Worm (Caenorhabditis elegans): Measurements from ENCODE around the gene tsp-4.
"Not testable (repeated sequence)": the region's sequence is repeated elsewhere in the genome, so short reads cannot be mapped to it uniquely, and the experiment has no call there.

tsp-4 gene

ce11 chrIV:12522521-12522920 is 2.5 kb upstream of the tsp-4 start, which contains the start of gene sru-13:
Gene sru-13, minus strand, starts transcription at chrIV:12522621.
- no peak for TF ChIP-seq egl-13 (tag; optimal IDR thresholded peaks at IDR 0.05)
- TF ChIP-seq nhr-71 (tag; optimal IDR thresholded peaks at IDR 0.05): no peak
- no peak for TF ChIP-seq rnt-1 (tag; optimal IDR thresholded peaks at IDR 0.05)
- TF ChIP-seq mdl-1 (tag; optimal IDR thresholded peaks at IDR 0.05): no peak
- TF ChIP-seq swsn-7 (tag; optimal IDR thresholded peaks at IDR 0.05): no peak
- no peak for TF ChIP-seq snu-23 (GFP tag; optimal IDR thresholded peaks at IDR 0.05)
- TF ChIP-seq hpl-2 (GFP tag; optimal IDR thresholded peaks at IDR 0.05): no peak
- TF ChIP-seq ceh-82 (tag; optimal IDR thresholded peaks at IDR 0.05): no peak
- no peak for TF ChIP-seq unc-130 (tag; optimal IDR thresholded peaks at IDR 0.05)
- TF ChIP-seq elt-2 (tag; optimal IDR thresholded peaks at IDR 0.05): no peak
- no peak for TF ChIP-seq nhr-84 (tag; optimal IDR thresholded peaks at IDR 0.05)
- TF ChIP-seq ces-1 (GFP tag; optimal IDR thresholded peaks at IDR 0.05): no peak
- no peak for TF ChIP-seq efl-1 (optimal IDR thresholded peaks at IDR 0.05)
- no peak for TF ChIP-seq efl-1 (GFP tag; optimal IDR thresholded peaks at IDR 0.05 in 1 of 2)
- no peak for TF ChIP-seq ceh-90 (tag; optimal IDR thresholded peaks at IDR 0.05)
- no peak for TF ChIP-seq vab-15 (tag; optimal IDR thresholded peaks at IDR 0.05)
- TF ChIP-seq dsc-1 (tag; optimal IDR thresholded peaks at IDR 0.05): no peak
- TF ChIP-seq aly-2 (tag; optimal IDR thresholded peaks at IDR 0.05): no peak
- no peak for TF ChIP-seq zip-4 (GFP tag; optimal IDR thresholded peaks at IDR 0.05)

ce11 chrIV:12505397-12505796 is 14.7 kb downstream of the tsp-4 start, which contains the start of gene sru-17:
Gene sru-17, plus strand, starts transcription at chrIV:12505697.
- not testable (repeated sequence) for TF ChIP-seq lin-15B, zag-1, tbx-2 (tag; optimal IDR thresholded peaks at IDR 0.05)

ce11 chrIV:12501956-12502355 is 18.1 kb downstream of the tsp-4 start, which contains the start of gene sru-18:
Gene sru-18, plus strand, starts transcription at chrIV:12502256.
- TF ChIP-seq efl-3 (GFP tag; optimal IDR thresholded peaks at IDR 0.05) (no peak), nhr-47 (tag; optimal IDR thresholded peaks at IDR 0.05) (no peak), unc-62 (GFP tag; optimal IDR thresholded peaks at IDR 0.05) (no peak), nhr-19 (GFP tag; conservative IDR thresholded peaks at IDR 0.05) (no peak), nhr-90 (tag; optimal IDR thresholded peaks at IDR 0.05; ENCODE audit: poor library complexity) (no peak), aha-1 (tag; optimal IDR thresholded peaks at IDR 0.05) (no peak), Y116A8C.19 (tag; optimal IDR thresholded peaks at IDR 0.05; ENCODE audit: borderline replicate concordance) (no peak), nhr-12 (tag; optimal IDR thresholded peaks at IDR 0.05) (no peak), sup-37 (GFP tag; optimal IDR thresholded peaks at IDR 0.05) (no peak), elt-2 (tag; optimal IDR thresholded peaks at IDR 0.05) (no peak), lin-14 (GFP tag; optimal IDR thresholded peaks at IDR 0.05) (no peak), mef-2 (tag; optimal IDR thresholded peaks at IDR 0.05) (no peak), vab-15 (tag; optimal IDR thresholded peaks at IDR 0.05) (no peak), pax-3 (tag; optimal IDR thresholded peaks at IDR 0.05) (no peak), nhr-11 (tag; optimal IDR thresholded peaks at IDR 0.05) (no peak), xbp-1 (tag; optimal IDR thresholded peaks at IDR 0.05) (no peak)

ce11 chrIV:12498238-12498637 is 21.8 kb downstream of the tsp-4 start, which contains the start of gene sru-19:
Gene sru-19, plus strand, starts transcription at chrIV:12498538.
- TF ChIP-seq C16A3.4 (tag; optimal IDR thresholded peaks at IDR 0.05) (no peak), sox-4 (tag; optimal IDR thresholded peaks at IDR 0.05) (no peak), hlh-17 (GFP tag; optimal IDR thresholded peaks at IDR 0.05; ENCODE audit: borderline replicate concordance) (no peak), unc-86 (tag; optimal IDR thresholded peaks at IDR 0.05) (no peak), mep-1 (tag; optimal IDR thresholded peaks at IDR 0.05) (no peak), nhr-77 (tag; optimal IDR thresholded peaks at IDR 0.05) (no peak), mdl-1 (tag; optimal IDR thresholded peaks at IDR 0.05) (no peak), dpl-1 (GFP tag; optimal IDR thresholded peaks at IDR 0.05) (no peak), nhr-84 (tag; optimal IDR thresholded peaks at IDR 0.05) (no peak), pax-3 (tag; optimal IDR thresholded peaks at IDR 0.05) (no peak), Y116A8C.19 (tag; optimal IDR thresholded peaks at IDR 0.05; ENCODE audit: borderline replicate concordance) (no peak), nhr-237 (tag; optimal IDR thresholded peaks at IDR 0.05) (no peak), ama-1 (optimal IDR thresholded peaks at IDR 0.05) (no peak), lin-13 (GFP tag; optimal IDR thresholded peaks at IDR 0.05) (no peak)

All from whole organism, L1 larva.